Fruit fly (Drosophila melanogaster) whole organism, wandering third instar larva: ENCODE results near the gene dbf.

ENCODE experiments used
- CrebA ChIP-seq: fragments of 200-800 bp; sonication (Bioruptor generic); optimal IDR thresholded peaks from 2 replicates; lab custom pipeline; 2016; ENCODE audit warnings: missing biosample characterization, mild to moderate bottlenecking, missing genetic modification characterization, borderline replicate concordance
- Myc ChIP-seq: fragments of >200 bp; optimal IDR thresholded peaks from 2 replicates; lab custom pipeline; 2017
- foxo ChIP-seq, 2 experiments: fragments of 200-800 bp; sonication (Bioruptor generic); optimal IDR thresholded peaks; 2 replicates in 1 of 2; 3 replicates in 1 of 2; lab custom pipeline; 2016 to 2017; ENCODE audit warnings: missing biosample characterization in 2 of 2, missing genetic modification characterization in 2 of 2
- pan ChIP-seq: fragments of >200 bp; optimal IDR thresholded peaks from 2 replicates; lab custom pipeline; 2017
- psq ChIP-seq: fragments of 200-800 bp; sonication (Bioruptor generic); optimal IDR thresholded peaks from 3 replicates; lab custom pipeline; 2017; ENCODE audit warnings: missing biosample characterization, mild to moderate bottlenecking, missing genetic modification characterization, moderate library complexity
- sage ChIP-seq: fragments of 200-800 bp; sonication (Bioruptor generic); optimal IDR thresholded peaks from 2 replicates; lab custom pipeline; 2016; ENCODE audit warnings: missing biosample characterization, mild to moderate bottlenecking, missing genetic modification characterization
- sv ChIP-seq: fragments of 200-800 bp; sonication (Bioruptor generic); optimal IDR thresholded peaks from 3 replicates; lab custom pipeline; 2016; ENCODE audit warnings: missing biosample characterization, missing genetic modification characterization
- usp ChIP-seq: fragments of >200 bp; optimal IDR thresholded peaks from 2 replicates; lab custom pipeline; 2017; ENCODE audit warnings: missing biosample characterization, missing genetic modification characterization

- peak in 1 of 2 experiments; percentile 28 for TF ChIP-seq foxo (GFP tag; optimal IDR thresholded peaks at IDR 0.05; lab: Kevin White, UChicago)
- TF ChIP-seq CrebA (GFP tag; lab: Kevin White, UChicago): no peak
- TF ChIP-seq pan: no peak
- no peak for TF ChIP-seq sage (GFP tag; lab: Kevin White, UChicago)
- no peak for TF ChIP-seq psq (GFP tag; lab: Kevin White, UChicago)
- no peak for TF ChIP-seq usp (GFP tag; lab: Kevin White, UChicago)
- no peak for TF ChIP-seq Myc
- TF ChIP-seq sv: no peak
Measured at dm6 chr2L:10632702-10633101, 18.7 kb upstream of the dbf start.
